Worm (Caenorhabditis elegans): ENCODE results near the gene aly-1.
A peak's percentile ranks its signal among the peaks of the same experiment; 100 is the strongest.

The aly-1 gene

ce11 chrIV:9121545-9121944, 12.8 kb downstream of the aly-1 start (continued):
- TF ChIP-seq hif-1 (tag; optimal IDR thresholded peaks at IDR 0.05) (peak in 1 of 2 experiments; percentile 23), mxl-2 (GFP tag; conservative IDR thresholded peaks at IDR 0.05) (no peak), dmd-6 (GFP tag; IDR thresholded peaks at IDR 0.05) (no peak), mxl-3 (GFP tag; optimal IDR thresholded peaks at IDR 0.05) (peak; percentile 67), mep-1 (tag; optimal IDR thresholded peaks at IDR 0.05) (peak; percentile 58), ceh-44 (GFP tag; IDR thresholded peaks at IDR 0.05) (no peak), ama-1 (optimal IDR thresholded peaks at IDR 0.05) (no peak), Y48G9A.11 (GFP tag; IDR thresholded peaks at IDR 0.05) (no peak), ZK337.2 (GFP tag; IDR thresholded peaks at IDR 0.05) (no peak), F37D6.2 (tag; optimal IDR thresholded peaks at IDR 0.05) (no peak), fos-1 (tag; optimal IDR thresholded peaks at IDR 0.05) (no peak), ctbp-1 (GFP tag; IDR thresholded peaks at IDR 0.05) (no peak), lsy-2 (tag; optimal IDR thresholded peaks at IDR 0.05) (no peak), arid-1 (GFP tag; conservative IDR thresholded peaks at IDR 0.05) (no peak), unc-39 (tag; optimal IDR thresholded peaks at IDR 0.05) (no peak), spr-1 (tag; optimal IDR thresholded peaks at IDR 0.05) (no peak), ceh-28 (tag; optimal IDR thresholded peaks at IDR 0.05) (no peak)

DNA sequence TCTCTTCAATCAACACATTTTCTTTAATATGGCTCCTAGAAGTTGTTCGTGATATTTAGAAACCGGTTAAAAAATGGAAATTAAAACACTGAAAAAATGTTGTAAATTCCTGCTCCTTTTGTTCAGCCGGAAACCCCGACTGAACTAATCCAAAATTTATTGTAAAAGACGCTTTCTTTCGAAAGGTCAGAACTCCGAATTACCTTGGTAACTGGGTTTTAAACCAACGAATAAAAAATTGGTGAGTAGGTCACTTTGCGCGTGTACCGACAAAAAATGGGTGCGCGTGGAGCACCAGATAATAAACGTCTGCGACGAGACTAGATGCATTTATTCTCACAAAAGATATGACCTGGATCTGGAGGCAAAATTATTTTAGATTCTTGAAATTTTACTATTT, 21.9 kb downstream of the aly-1 start:
- TF ChIP-seq zfp-3 (GFP tag; conservative IDR thresholded peaks at IDR 0.05) (0 out of 2 replicates have a peak, but pooled peaks have one; percentile 27), daf-16 (GFP tag; optimal IDR thresholded peaks at IDR 0.05) (no peak), daf-16 (tag; optimal IDR thresholded peaks at IDR 0.05) (peak; percentile 19), Y48G9A.11 (GFP tag; IDR thresholded peaks at IDR 0.05) (peak; percentile 57), nhr-102 (tag; optimal IDR thresholded peaks at IDR 0.05) (peak; percentile 30), vab-7 (GFP tag; IDR thresholded peaks at IDR 0.05) (no peak), F49E8.2 (tag; optimal IDR thresholded peaks at IDR 0.05; ENCODE audit: borderline replicate concordance) (peak; percentile 51), arid-1 (GFP tag; conservative IDR thresholded peaks at IDR 0.05) (peak; percentile 70), php-3 (GFP tag; IDR thresholded peaks at IDR 0.05) (0 out of 2 replicates have a peak, but pooled peaks have one; percentile 18), Y5F2A.4 (GFP tag; optimal IDR thresholded peaks at IDR 0.05) (no peak), snpc-1.2 (GFP tag; IDR thresholded peaks at IDR 0.05) (peak; percentile 88), Y105C5A.15 (GFP tag; IDR thresholded peaks at IDR 0.05) (0 out of 2 replicates have a peak, but pooled peaks have one; percentile 11), nhr-10 (tag; optimal IDR thresholded peaks at IDR 0.05) (no peak), nhr-237 (tag; optimal IDR thresholded peaks at IDR 0.05) (no peak), duxl-1 (tag; optimal IDR thresholded peaks at IDR 0.05; ENCODE audit: poor library complexity) (no peak), Y75B8A.6 (GFP tag; IDR thresholded peaks at IDR 0.05) (no peak), lin-38 (GFP tag; IDR thresholded peaks at IDR 0.05) (peak; percentile 33), nhr-77 (tag; optimal IDR thresholded peaks at IDR 0.05) (no peak), T26A8.4 (GFP tag; IDR thresholded peaks at IDR 0.05) (peak; percentile 73), lin-13 (GFP tag; optimal IDR thresholded peaks at IDR 0.05) (peak; percentile 13), nhr-41 (GFP tag; IDR thresholded peaks at IDR 0.05) (0 out of 2 replicates have a peak, but pooled peaks have one; percentile 26), daf-8 (GFP tag; IDR thresholded peaks at IDR 0.05) (no peak), set-16 (GFP tag; IDR thresholded peaks at IDR 0.05) (no peak), ama-1 (optimal IDR thresholded peaks at IDR 0.05) (no peak), lim-7 (GFP tag; IDR thresholded peaks at IDR 0.05) (0 out of 2 replicates have a peak, but pooled peaks have one; percentile 43), hlh-11 (tag; optimal IDR thresholded peaks at IDR 0.05) (no peak)

DNA sequence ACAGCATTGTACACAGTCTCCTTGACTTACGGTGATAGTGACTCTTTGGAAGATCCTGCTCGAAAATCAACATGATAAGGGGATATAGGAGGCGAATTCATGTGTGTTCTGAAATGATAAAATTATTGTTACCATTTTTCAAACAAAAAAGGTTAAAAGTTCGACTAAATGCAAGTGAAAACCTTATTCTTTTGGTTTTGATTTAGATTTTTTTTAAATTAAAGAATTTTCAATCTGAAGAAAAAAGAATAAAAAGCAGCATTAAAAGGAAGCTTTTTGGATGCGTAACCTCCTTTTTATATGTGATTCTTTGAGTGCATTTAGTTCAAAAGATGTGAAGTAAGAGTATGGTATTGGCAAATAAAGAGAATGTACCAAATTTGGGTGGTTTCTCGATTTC, 26.6 kb downstream of the aly-1 start, which contains the start of gene delm-1:
Gene delm-1, minus strand, starts transcription at position 101 of the 400 bp plus-strand sequence.
- TF ChIP-seq unc-130 (GFP tag; optimal IDR thresholded peaks at IDR 0.05) = no peak
- TF ChIP-seq lin-13 (GFP tag; optimal IDR thresholded peaks at IDR 0.05) = no peak
- no peak for TF ChIP-seq mdl-1 (tag; optimal IDR thresholded peaks at IDR 0.05)

All from whole organism, L4 larva.